Worm (Caenorhabditis elegans) whole organism, L1 larva: ENCODE measurements around the gene rga-1.
A peak's percentile ranks its signal among the peaks of the same experiment; 100 is the strongest.

ENCODE experiments used
- C04F5.9 ChIP-seq: sonication (generic microtip); optimal IDR thresholded peaks from 2 replicates; lab custom pipeline; 2016; ENCODE audit warnings: missing genetic modification characterization, missing compliant biosample characterization
- C16A3.4 ChIP-seq: fragments of 150-350 bp; optimal IDR thresholded peaks from 2 replicates; lab custom pipeline; 2014; ENCODE audit warnings: missing biosample characterization, missing genetic modification characterization
- F16B12.6 ChIP-seq: fragments of 150-350 bp; optimal IDR thresholded peaks from 2 replicates; lab custom pipeline; 2014; ENCODE audit warnings: missing biosample characterization, missing genetic modification characterization
- Y116A8C.19 ChIP-seq: sonication (generic microtip); optimal IDR thresholded peaks from 2 replicates; lab custom pipeline; 2016; ENCODE audit warnings: missing compliant biosample characterization, missing genetic modification characterization, borderline replicate concordance
- aha-1 ChIP-seq: fragments of 150-350 bp; optimal IDR thresholded peaks from 2 replicates; lab custom pipeline; 2014; ENCODE audit warnings: missing biosample characterization, missing genetic modification characterization
- alr-1 ChIP-seq: fragments of 200-800 bp; sonication (Bioruptor generic); optimal IDR thresholded peaks from 2 replicates; lab custom pipeline; 2018; ENCODE audit warnings: borderline replicate concordance, mild to moderate bottlenecking, missing genetic modification characterization, missing compliant biosample characterization
- blmp-1 ChIP-seq: fragments of 150-350 bp; optimal IDR thresholded peaks from 2 replicates; lab custom pipeline; 2014; ENCODE audit warnings: missing biosample characterization, missing genetic modification characterization
- ceh-82 ChIP-seq, 3 experiments: fragments of 150-350 bp in 1 of 3; sonication (generic microtip) in 2 of 3; optimal IDR thresholded peaks; 2 replicates each; lab custom pipeline; 2014 to 2017; ENCODE audit warnings: missing biosample characterization in 3 of 3, missing genetic modification characterization in 3 of 3
- ceh-90 ChIP-seq: sonication (generic microtip); optimal IDR thresholded peaks from 2 replicates; lab custom pipeline; 2016; ENCODE audit warnings: missing genetic modification characterization, missing compliant biosample characterization
- dpl-1 ChIP-seq, 3 experiments: fragments of 150-350 bp in 2 of 3; sonication (generic microtip) in 1 of 3; optimal IDR thresholded peaks; 2 replicates each; lab custom pipeline; 2014 to 2017; ENCODE audit warnings: missing biosample characterization in 3 of 3, missing genetic modification characterization in 3 of 3, missing genetic modification reagents in 3 of 3
- dsc-1 ChIP-seq: sonication (generic microtip); optimal IDR thresholded peaks from 2 replicates; lab custom pipeline; 2016; ENCODE audit warnings: mild to moderate bottlenecking, missing genetic modification characterization, missing compliant biosample characterization
- efl-1 ChIP-seq, 4 experiments: fragments of 150-350 bp; optimal IDR thresholded peaks in 3 of 4; peaks in 1 of 4; 1 replicate in 1 of 4; 2 replicates in 3 of 4; lab custom pipeline; 2014; ENCODE audit warnings: missing biosample characterization in 2 of 4, missing genetic modification characterization in 2 of 4, missing genetic modification reagents in 2 of 4
- efl-3 ChIP-seq: fragments of 200-800 bp; sonication (Bioruptor generic); optimal IDR thresholded peaks from 2 replicates; lab custom pipeline; 2018; ENCODE audit warnings: mild to moderate bottlenecking, missing genetic modification characterization, missing compliant biosample characterization
- egl-27 ChIP-seq, 2 experiments: fragments of 150-350 bp in 1 of 2; sonication (generic microtip); optimal IDR thresholded peaks; 3 replicates each; lab custom pipeline; 2017 to 2018; ENCODE audit warnings: missing biosample characterization in 2 of 2, missing genetic modification characterization in 2 of 2, missing genetic modification reagents in 2 of 2
- elt-2 ChIP-seq: sonication (generic microtip); optimal IDR thresholded peaks from 2 replicates; lab custom pipeline; 2016; ENCODE audit warnings: missing genetic modification characterization, mild to moderate bottlenecking, inconsistent platforms, missing compliant biosample characterization, missing genetic modification reagents
- elt-3 ChIP-seq, 6 experiments: fragments of 150-350 bp in 1 of 6; sonication (generic microtip); optimal IDR thresholded peaks; 2 replicates each; lab custom pipeline; 2017 to 2018; ENCODE audit warnings: missing biosample characterization in 6 of 6, missing genetic modification characterization in 6 of 6, inconsistent platforms in 1 of 6
- fkh-10 ChIP-seq: sonication (generic microtip); optimal IDR thresholded peaks from 2 replicates; lab custom pipeline; 2017; ENCODE audit warnings: missing biosample characterization, missing genetic modification reagents, missing genetic modification characterization
- fkh-4 ChIP-seq: sonication (generic microtip); optimal IDR thresholded peaks from 2 replicates; lab custom pipeline; 2016; ENCODE audit warnings: missing compliant biosample characterization, missing genetic modification characterization, borderline replicate concordance
- fos-1 ChIP-seq: fragments of 150-350 bp; optimal IDR thresholded peaks from 2 replicates; lab custom pipeline; 2014; ENCODE audit warnings: missing biosample characterization, missing genetic modification characterization
- irx-1 ChIP-seq: sonication (generic microtip); optimal IDR thresholded peaks from 2 replicates; lab custom pipeline; 2016; ENCODE audit warnings: missing genetic modification characterization, missing compliant biosample characterization
- jun-1 ChIP-seq: fragments of 150-350 bp; optimal IDR thresholded peaks from 2 replicates; lab custom pipeline; 2014; ENCODE audit warnings: missing biosample characterization, missing genetic modification reagents, missing genetic modification characterization
- lin-13 ChIP-seq: fragments of 150-350 bp; optimal IDR thresholded peaks from 2 replicates; lab custom pipeline; 2014; ENCODE audit warnings: missing biosample characterization, missing genetic modification reagents, missing genetic modification characterization
- lin-14 ChIP-seq: fragments of 200-800 bp; sonication (Bioruptor generic); optimal IDR thresholded peaks from 2 replicates; lab custom pipeline; 2018; ENCODE audit warnings: mild to moderate bottlenecking, missing genetic modification characterization, moderate library complexity, missing compliant biosample characterization
- lin-15B ChIP-seq: fragments of 150-350 bp; sonication (generic microtip); optimal IDR thresholded peaks from 3 replicates; lab custom pipeline; 2014; ENCODE audit warnings: missing biosample characterization, missing genetic modification characterization
- lin-35 ChIP-seq, 2 experiments: fragments of 150-350 bp; optimal IDR thresholded peaks; 2 replicates each; lab custom pipeline; 2014; ENCODE audit warnings: missing biosample characterization in 2 of 2, missing genetic modification characterization in 2 of 2, missing genetic modification reagents in 2 of 2
- lin-39 ChIP-seq: fragments of 150-350 bp; optimal IDR thresholded peaks from 2 replicates; lab custom pipeline; 2014; ENCODE audit warnings: missing biosample characterization, missing genetic modification reagents, missing genetic modification characterization
- lsy-2 ChIP-seq, 2 experiments: fragments of 150-350 bp; optimal IDR thresholded peaks; 2 replicates each; lab custom pipeline; 2014; ENCODE audit warnings: missing biosample characterization in 2 of 2, missing genetic modification characterization in 2 of 2
- mab-9 ChIP-seq: fragments of 200-800 bp; sonication (Bioruptor generic); IDR thresholded peaks from 2 replicates; pipeline ENCODE4 v1.3.6; 2022; ENCODE audit warnings: missing genetic modification reagents, missing genetic modification characterization, missing compliant biosample characterization
- mdl-1 ChIP-seq, 2 experiments: fragments of 150-350 bp; optimal IDR thresholded peaks; 2 replicates each; lab custom pipeline; 2014 to 2017; ENCODE audit warnings: missing biosample characterization in 2 of 2, missing genetic modification characterization in 2 of 2, inconsistent platforms in 1 of 2
- mep-1 ChIP-seq: fragments of 150-350 bp; optimal IDR thresholded peaks from 2 replicates; lab custom pipeline; 2014; ENCODE audit warnings: missing biosample characterization, missing genetic modification characterization
- nhr-11 ChIP-seq: fragments of 150-350 bp; optimal IDR thresholded peaks from 2 replicates; lab custom pipeline; 2014; ENCODE audit warnings: missing biosample characterization, missing genetic modification characterization
- nhr-12 ChIP-seq: sonication (generic microtip); optimal IDR thresholded peaks from 2 replicates; lab custom pipeline; 2017; ENCODE audit warnings: missing biosample characterization, missing genetic modification characterization
- nhr-19 ChIP-seq: fragments of 200-800 bp; sonication (Bioruptor generic); conservative IDR thresholded peaks from 2 replicates; pipeline ENCODE4 v1.3.6; 2022; ENCODE audit warnings: missing genetic modification characterization, missing compliant biosample characterization
- nhr-20 ChIP-seq: sonication (generic microtip); optimal IDR thresholded peaks from 2 replicates; lab custom pipeline; 2016; ENCODE audit warnings: mild to moderate bottlenecking, missing genetic modification characterization, missing compliant biosample characterization
- nhr-47 ChIP-seq: sonication (generic microtip); optimal IDR thresholded peaks from 2 replicates; lab custom pipeline; 2016; ENCODE audit warnings: mild to moderate bottlenecking, missing genetic modification characterization, moderate library complexity, missing compliant biosample characterization
- nhr-76 ChIP-seq: sonication (generic microtip); optimal IDR thresholded peaks from 2 replicates; lab custom pipeline; 2017; ENCODE audit warnings: missing biosample characterization, missing genetic modification characterization
- nhr-77 ChIP-seq: fragments of 150-350 bp; optimal IDR thresholded peaks from 2 replicates; lab custom pipeline; 2014; ENCODE audit warnings: missing biosample characterization, missing genetic modification characterization
- nhr-90 ChIP-seq: sonication (generic microtip); optimal IDR thresholded peaks from 2 replicates; lab custom pipeline; 2016; ENCODE audit warnings: mild to moderate bottlenecking, missing genetic modification characterization, missing compliant biosample characterization; ENCODE audit not compliant: poor library complexity
- pax-3 ChIP-seq: fragments of 200-800 bp; sonication (Bioruptor generic); optimal IDR thresholded peaks from 2 replicates; lab custom pipeline; 2018; ENCODE audit warnings: mild to moderate bottlenecking, missing genetic modification characterization, moderate library complexity, missing compliant biosample characterization
- rnt-1 ChIP-seq: sonication (generic microtip); optimal IDR thresholded peaks from 2 replicates; lab custom pipeline; 2016; ENCODE audit warnings: mild to moderate bottlenecking, missing genetic modification characterization, moderate library complexity, missing compliant biosample characterization
- skn-1 ChIP-seq: fragments of 150-350 bp; optimal IDR thresholded peaks from 2 replicates; lab custom pipeline; 2014; ENCODE audit warnings: missing biosample characterization, missing genetic modification characterization
- snpc-4 ChIP-seq: fragments of 150-350 bp; optimal IDR thresholded peaks from 2 replicates; lab custom pipeline; 2014; ENCODE audit warnings: missing biosample characterization, missing genetic modification characterization
- snu-23 ChIP-seq: sonication (generic microtip); optimal IDR thresholded peaks from 2 replicates; lab custom pipeline; 2016; ENCODE audit warnings: missing genetic modification characterization, missing compliant biosample characterization
- sptf-1 ChIP-seq: fragments of 150-350 bp; optimal IDR thresholded peaks from 2 replicates; lab custom pipeline; 2014; ENCODE audit warnings: missing biosample characterization, missing genetic modification characterization
- swsn-7 ChIP-seq: sonication (generic microtip); optimal IDR thresholded peaks from 2 replicates; lab custom pipeline; 2016; ENCODE audit warnings: missing genetic modification characterization, missing compliant biosample characterization
- tlp-1 ChIP-seq: fragments of 150-350 bp; optimal IDR thresholded peaks from 2 replicates; lab custom pipeline; 2014; ENCODE audit warnings: missing biosample characterization, missing genetic modification characterization
- unc-30 ChIP-seq: sonication (generic microtip); optimal IDR thresholded peaks from 2 replicates; lab custom pipeline; 2017; ENCODE audit warnings: missing biosample characterization, missing genetic modification characterization
- unc-62 ChIP-seq: fragments of 150-350 bp; optimal IDR thresholded peaks from 2 replicates; lab custom pipeline; 2014; ENCODE audit warnings: missing biosample characterization, missing genetic modification reagents, missing genetic modification characterization
- unc-86 ChIP-seq: sonication (generic microtip); optimal IDR thresholded peaks from 2 replicates; lab custom pipeline; 2016; ENCODE audit warnings: missing genetic modification characterization, missing compliant biosample characterization
- vab-15 ChIP-seq: sonication (generic microtip); optimal IDR thresholded peaks from 2 replicates; lab custom pipeline; 2017; ENCODE audit warnings: missing genotype, mild to moderate bottlenecking, missing genetic modification characterization, missing compliant biosample characterization
- zip-4 ChIP-seq: fragments of 200-800 bp; sonication (Bioruptor generic); optimal IDR thresholded peaks from 2 replicates; lab custom pipeline; 2018; ENCODE audit warnings: mild to moderate bottlenecking, missing genetic modification characterization, moderate library complexity, missing compliant biosample characterization
- ztf-4 ChIP-seq: fragments of 150-350 bp; optimal IDR thresholded peaks from 2 replicates; lab custom pipeline; 2014; ENCODE audit warnings: missing biosample characterization, missing genetic modification characterization

The rga-1 gene

ce11 chrII:11484600-11484999, 19.9 kb downstream of the rga-1 start:
- no peak for TF ChIP-seq alr-1 (tag; lab: Kevin White, UChicago)
- TF ChIP-seq lin-39 (tag; lab: Kevin White, UChicago): no peak
- TF ChIP-seq nhr-19 (GFP tag; lab: Robert Waterston, UW): peak; percentile 76
- no peak for TF ChIP-seq nhr-76
- no peak for TF ChIP-seq sptf-1 (tag; lab: Kevin White, UChicago)
- no peak for TF ChIP-seq blmp-1 (tag; lab: Kevin White, UChicago)
- peak; percentile 51 for TF ChIP-seq snpc-4
- TF ChIP-seq nhr-77: peak; percentile 41
- TF ChIP-seq zip-4 (GFP tag; lab: Kevin White, UChicago): peak; percentile 15
- TF ChIP-seq nhr-20 (tag; lab: Kevin White, UChicago): peak; percentile 68
- TF ChIP-seq snu-23 (GFP tag; lab: Kevin White, UChicago): peak; percentile 85
- TF ChIP-seq mdl-1 (tag; optimal IDR thresholded peaks at IDR 0.05; lab: Kevin White, UChicago): peak in 1 of 2 experiments; percentile 85
- peak; percentile 41 for TF ChIP-seq skn-1 (tag; lab: Kevin White, UChicago)
- peak; percentile 14 for TF ChIP-seq ztf-4 (tag; lab: Kevin White, UChicago)
- TF ChIP-seq dpl-1 (GFP tag; optimal IDR thresholded peaks at IDR 0.05; lab: Kevin White, UChicago): peak; percentile 19 to 61 (median 59)
- TF ChIP-seq nhr-12 (tag; lab: Kevin White, UChicago): no peak
- TF ChIP-seq nhr-11: no peak
- TF ChIP-seq fkh-4: no peak
- TF ChIP-seq lin-13: no peak
- no peak for TF ChIP-seq unc-30 (tag; lab: Kevin White, UChicago)
- TF ChIP-seq lin-14 (GFP tag; lab: Kevin White, UChicago): no peak
- peak; percentile 83 for TF ChIP-seq C16A3.4 (tag; lab: Kevin White, UChicago)
- TF ChIP-seq F16B12.6 (tag; lab: Kevin White, UChicago): peak; percentile 46
- TF ChIP-seq nhr-90 (tag; lab: Kevin White, UChicago): peak; percentile 74
- peak in 2 of 6 experiments; percentile 34 to 51 for TF ChIP-seq elt-3 (tag; optimal IDR thresholded peaks at IDR 0.05; lab: Kevin White, UChicago)
- TF ChIP-seq aha-1 (tag; lab: Kevin White, UChicago): no peak
- TF ChIP-seq tlp-1 (tag; lab: Kevin White, UChicago): no peak
- TF ChIP-seq mab-9: no peak
- TF ChIP-seq jun-1 (tag; lab: Kevin White, UChicago): peak; percentile 63
- no peak for TF ChIP-seq C04F5.9
- TF ChIP-seq egl-27 (tag; optimal IDR thresholded peaks at IDR 0.05; lab: Kevin White, UChicago): peak in 1 of 2 experiments; percentile 25
- peak; percentile 37 for TF ChIP-seq lin-15B (tag; lab: Kevin White, UChicago)
- TF ChIP-seq pax-3 (tag; lab: Kevin White, UChicago): no peak
- no peak for TF ChIP-seq Y116A8C.19
- peak; percentile 1 for TF ChIP-seq irx-1 (tag; lab: Kevin White, UChicago)
- TF ChIP-seq elt-2 (tag; lab: Kevin White, UChicago): peak; percentile 50
- TF ChIP-seq ceh-82 (tag; optimal IDR thresholded peaks at IDR 0.05; lab: Kevin White, UChicago): peak; percentile 38 to 87 (median 46)
- peak; percentile 54 to 62 for TF ChIP-seq efl-1 (optimal IDR thresholded peaks at IDR 0.05; lab: Kevin White, UChicago)
- peak; percentile 50 to 96 for TF ChIP-seq efl-1 (GFP tag; optimal IDR thresholded peaks at IDR 0.05 in 1 of 2; lab: Kevin White, UChicago)
- peak; percentile 78 for TF ChIP-seq nhr-47
- peak; percentile 48 for TF ChIP-seq vab-15 (tag; lab: Kevin White, UChicago)
- TF ChIP-seq dsc-1 (tag; lab: Kevin White, UChicago): peak; percentile 62
- peak; percentile 85 for TF ChIP-seq mep-1 (tag; lab: Kevin White, UChicago)
- peak; percentile 70 for TF ChIP-seq swsn-7 (tag; lab: Kevin White, UChicago)
- TF ChIP-seq unc-62 (GFP tag; lab: Kevin White, UChicago): no peak
- TF ChIP-seq ceh-90 (tag; lab: Kevin White, UChicago): no peak
- TF ChIP-seq unc-86 (tag; lab: Kevin White, UChicago): peak; percentile 16
- TF ChIP-seq lin-35 (GFP tag; optimal IDR thresholded peaks at IDR 0.05; lab: Kevin White, UChicago): peak; percentile 69 to 84
- TF ChIP-seq fkh-10: peak; percentile 40
- peak; percentile 79 for TF ChIP-seq rnt-1 (tag; lab: Kevin White, UChicago)
- peak; percentile 8 for TF ChIP-seq fos-1
- TF ChIP-seq efl-3 (GFP tag; lab: Kevin White, UChicago): no peak
- TF ChIP-seq lsy-2 (tag; optimal IDR thresholded peaks at IDR 0.05; lab: Kevin White, UChicago): peak; percentile 72 to 91
